Fruit fly (Drosophila melanogaster): Measurements from ENCODE around the gene CG42557.

DNA sequence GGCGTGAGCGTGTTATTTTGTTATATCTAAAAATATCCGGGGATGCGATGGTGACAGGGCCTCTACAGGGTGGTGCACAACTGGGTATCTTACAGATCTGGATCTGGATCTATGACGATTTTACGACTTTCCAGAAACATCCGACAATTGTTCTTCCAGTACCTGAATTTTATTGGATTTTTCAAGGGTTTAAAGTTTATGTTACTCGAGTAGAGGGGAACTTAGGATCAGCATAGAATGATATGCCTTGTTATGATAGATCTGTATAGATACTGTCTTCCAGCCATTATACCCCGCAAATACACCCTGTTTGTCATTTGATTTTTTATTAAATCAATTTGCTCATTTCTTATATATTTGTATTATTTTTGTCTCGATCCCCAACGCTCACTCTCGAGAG lies 38.7 kb upstream of the CG42557 start:
- TF ChIP-seq CG8478 (optimal IDR thresholded peaks at IDR 0.05) = no peak
- TF ChIP-seq CTCF (optimal IDR thresholded peaks at IDR 0.05) = no peak

All from S2 (cell line).